Worm (Caenorhabditis elegans): ENCODE results near the gene T07C4.3.
"Not testable (repeated sequence)": the region's sequence is repeated elsewhere in the genome, so short reads cannot be mapped to it uniquely, and the experiment has no call there.

DNA sequence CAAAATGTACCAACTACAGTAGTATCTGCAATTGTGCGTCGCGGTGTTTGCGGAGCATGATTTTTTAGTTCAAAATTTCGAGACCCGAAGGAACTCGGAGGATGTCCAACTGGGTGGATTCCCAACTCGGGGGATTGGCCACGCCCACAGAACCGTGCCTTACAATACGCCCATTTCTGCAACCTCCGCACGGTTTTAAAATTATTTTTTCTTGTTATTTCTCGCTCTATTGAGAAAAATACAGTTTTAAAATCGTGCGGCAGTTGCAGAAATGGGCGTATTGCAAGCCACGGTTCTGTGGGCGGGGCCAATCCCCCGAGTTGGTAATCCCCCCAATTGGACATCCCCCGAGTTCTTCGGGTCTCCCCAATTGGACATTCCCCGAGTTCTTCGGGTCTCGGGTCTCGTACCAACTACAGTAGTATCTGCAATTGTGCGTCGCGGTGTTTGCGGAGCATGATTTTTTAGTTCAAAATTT, 31.7 kb upstream of the T07C4.3 start:
- TF ChIP-seq lin-13 (GFP tag; optimal IDR thresholded peaks at IDR 0.05); alr-1 (tag; optimal IDR thresholded peaks at IDR 0.05; ENCODE audit: borderline replicate concordance); unc-62 (GFP tag; optimal IDR thresholded peaks at IDR 0.05); fkh-10 (GFP tag; optimal IDR thresholded peaks at IDR 0.05); ama-1 (optimal IDR thresholded peaks at IDR 0.05); nhr-11 (tag; optimal IDR thresholded peaks at IDR 0.05); nhr-12 (tag; optimal IDR thresholded peaks at IDR 0.05); ceh-8 (GFP tag; optimal IDR thresholded peaks at IDR 0.05); sptf-1 (tag; optimal IDR thresholded peaks at IDR 0.05); nhr-85 (tag); unc-130 (tag; optimal IDR thresholded peaks at IDR 0.05); fos-1 (tag; optimal IDR thresholded peaks at IDR 0.05); zag-1 (tag; optimal IDR thresholded peaks at IDR 0.05); dpl-1 (GFP tag; optimal IDR thresholded peaks at IDR 0.05): not testable (repeated sequence)
